Worm (Caenorhabditis elegans) whole organism, L1 larva: ENCODE data around the gene fbxa-128.

ENCODE experiments used
- C34B4.2 ChIP-seq: sonication (generic microtip); optimal IDR thresholded peaks from 2 replicates; lab custom pipeline; 2017; ENCODE audit warnings: mild to moderate bottlenecking, missing genetic modification characterization, missing compliant biosample characterization
- alr-1 ChIP-seq: fragments of 200-800 bp; sonication (Bioruptor generic); optimal IDR thresholded peaks from 2 replicates; lab custom pipeline; 2018; ENCODE audit warnings: borderline replicate concordance, mild to moderate bottlenecking, missing genetic modification characterization, missing compliant biosample characterization
- blmp-1 ChIP-seq: fragments of 150-350 bp; optimal IDR thresholded peaks from 2 replicates; lab custom pipeline; 2014; ENCODE audit warnings: missing biosample characterization, missing genetic modification characterization
- ceh-63 ChIP-seq: fragments of 200-800 bp; sonication (Bioruptor generic); optimal IDR thresholded peaks from 2 replicates; lab custom pipeline; 2018; ENCODE audit warnings: mild to moderate bottlenecking, missing genetic modification characterization, missing compliant biosample characterization
- ceh-8 ChIP-seq: fragments of 200-800 bp; sonication (Bioruptor generic); optimal IDR thresholded peaks from 2 replicates; lab custom pipeline; 2018; ENCODE audit warnings: mild to moderate bottlenecking, missing genetic modification characterization, moderate library complexity, missing compliant biosample characterization
- ceh-82 ChIP-seq, 3 experiments: fragments of 150-350 bp in 1 of 3; sonication (generic microtip) in 2 of 3; optimal IDR thresholded peaks; 2 replicates each; lab custom pipeline; 2014 to 2017; ENCODE audit warnings: missing biosample characterization in 3 of 3, missing genetic modification characterization in 3 of 3
- ceh-90 ChIP-seq: sonication (generic microtip); optimal IDR thresholded peaks from 2 replicates; lab custom pipeline; 2016; ENCODE audit warnings: missing genetic modification characterization, missing compliant biosample characterization
- ces-1 ChIP-seq: fragments of 150-350 bp; optimal IDR thresholded peaks from 2 replicates; lab custom pipeline; 2014; ENCODE audit warnings: missing biosample characterization, missing genetic modification reagents, missing genetic modification characterization
- dsc-1 ChIP-seq: sonication (generic microtip); optimal IDR thresholded peaks from 2 replicates; lab custom pipeline; 2016; ENCODE audit warnings: mild to moderate bottlenecking, missing genetic modification characterization, missing compliant biosample characterization
- efl-1 ChIP-seq, 4 experiments: fragments of 150-350 bp; optimal IDR thresholded peaks in 3 of 4; peaks in 1 of 4; 1 replicate in 1 of 4; 2 replicates in 3 of 4; lab custom pipeline; 2014; ENCODE audit warnings: missing biosample characterization in 2 of 4, missing genetic modification characterization in 2 of 4, missing genetic modification reagents in 2 of 4
- egl-27 ChIP-seq, 2 experiments: fragments of 150-350 bp in 1 of 2; sonication (generic microtip); optimal IDR thresholded peaks; 3 replicates each; lab custom pipeline; 2017 to 2018; ENCODE audit warnings: missing biosample characterization in 2 of 2, missing genetic modification characterization in 2 of 2, missing genetic modification reagents in 2 of 2
- elt-2 ChIP-seq: sonication (generic microtip); optimal IDR thresholded peaks from 2 replicates; lab custom pipeline; 2016; ENCODE audit warnings: missing genetic modification characterization, mild to moderate bottlenecking, inconsistent platforms, missing compliant biosample characterization, missing genetic modification reagents
- hpl-2 ChIP-seq: fragments of 150-350 bp; optimal IDR thresholded peaks from 2 replicates; lab custom pipeline; 2014; ENCODE audit warnings: missing biosample characterization, missing genetic modification reagents, missing genetic modification characterization
- isw-1 ChIP-seq: fragments of 200-800 bp; sonication (Bioruptor generic); IDR thresholded peaks from 2 replicates; pipeline ENCODE4 v1.3.6; 2022; ENCODE audit warnings: missing genetic modification characterization, missing compliant biosample characterization
- lin-39 ChIP-seq: fragments of 150-350 bp; optimal IDR thresholded peaks from 2 replicates; lab custom pipeline; 2014; ENCODE audit warnings: missing biosample characterization, missing genetic modification reagents, missing genetic modification characterization
- nhr-11 ChIP-seq: fragments of 150-350 bp; optimal IDR thresholded peaks from 2 replicates; lab custom pipeline; 2014; ENCODE audit warnings: missing biosample characterization, missing genetic modification characterization
- nhr-12 ChIP-seq: sonication (generic microtip); optimal IDR thresholded peaks from 2 replicates; lab custom pipeline; 2017; ENCODE audit warnings: missing biosample characterization, missing genetic modification characterization
- nhr-237 ChIP-seq: fragments of 150-350 bp; optimal IDR thresholded peaks from 2 replicates; lab custom pipeline; 2014; ENCODE audit warnings: missing biosample characterization, missing genetic modification characterization
- nhr-47 ChIP-seq: sonication (generic microtip); optimal IDR thresholded peaks from 2 replicates; lab custom pipeline; 2016; ENCODE audit warnings: mild to moderate bottlenecking, missing genetic modification characterization, moderate library complexity, missing compliant biosample characterization
- nhr-84 ChIP-seq: sonication (generic microtip); optimal IDR thresholded peaks from 2 replicates; lab custom pipeline; 2017; ENCODE audit warnings: missing biosample characterization, missing genetic modification characterization
- nhr-85 ChIP-seq: sonication (generic microtip); peaks from one replicate; lab custom pipeline; 2016; ENCODE audit warnings: missing genetic modification characterization, inconsistent platforms, missing compliant biosample characterization
- nhr-90 ChIP-seq: sonication (generic microtip); optimal IDR thresholded peaks from 2 replicates; lab custom pipeline; 2016; ENCODE audit warnings: mild to moderate bottlenecking, missing genetic modification characterization, missing compliant biosample characterization; ENCODE audit not compliant: poor library complexity
- pax-3 ChIP-seq: fragments of 200-800 bp; sonication (Bioruptor generic); optimal IDR thresholded peaks from 2 replicates; lab custom pipeline; 2018; ENCODE audit warnings: mild to moderate bottlenecking, missing genetic modification characterization, moderate library complexity, missing compliant biosample characterization
- rnt-1 ChIP-seq: sonication (generic microtip); optimal IDR thresholded peaks from 2 replicates; lab custom pipeline; 2016; ENCODE audit warnings: mild to moderate bottlenecking, missing genetic modification characterization, moderate library complexity, missing compliant biosample characterization
- skn-1 ChIP-seq: fragments of 150-350 bp; optimal IDR thresholded peaks from 2 replicates; lab custom pipeline; 2014; ENCODE audit warnings: missing biosample characterization, missing genetic modification characterization
- snpc-4 ChIP-seq: fragments of 150-350 bp; optimal IDR thresholded peaks from 2 replicates; lab custom pipeline; 2014; ENCODE audit warnings: missing biosample characterization, missing genetic modification characterization
- sup-37 ChIP-seq: fragments of 200-800 bp; sonication (Bioruptor generic); optimal IDR thresholded peaks from 2 replicates; lab custom pipeline; 2018; ENCODE audit warnings: mild to moderate bottlenecking, missing genetic modification characterization, missing compliant biosample characterization
- tbx-2 ChIP-seq: sonication (generic microtip); optimal IDR thresholded peaks from 2 replicates; lab custom pipeline; 2016; ENCODE audit warnings: missing genetic modification characterization, missing compliant biosample characterization
- tlp-1 ChIP-seq: fragments of 150-350 bp; optimal IDR thresholded peaks from 2 replicates; lab custom pipeline; 2014; ENCODE audit warnings: missing biosample characterization, missing genetic modification characterization
- unc-30 ChIP-seq: sonication (generic microtip); optimal IDR thresholded peaks from 2 replicates; lab custom pipeline; 2017; ENCODE audit warnings: missing biosample characterization, missing genetic modification characterization
- unc-86 ChIP-seq: sonication (generic microtip); optimal IDR thresholded peaks from 2 replicates; lab custom pipeline; 2016; ENCODE audit warnings: missing genetic modification characterization, missing compliant biosample characterization
- unc-98 ChIP-seq: fragments of 200-800 bp; sonication (Bioruptor generic); IDR thresholded peaks from 2 replicates; pipeline ENCODE4 v1.3.6; 2022; ENCODE audit warnings: missing genetic modification characterization, missing compliant biosample characterization
- vab-15 ChIP-seq: sonication (generic microtip); optimal IDR thresholded peaks from 2 replicates; lab custom pipeline; 2017; ENCODE audit warnings: missing genotype, mild to moderate bottlenecking, missing genetic modification characterization, missing compliant biosample characterization
- xbp-1 ChIP-seq: sonication (generic microtip); optimal IDR thresholded peaks from 2 replicates; lab custom pipeline; 2016; ENCODE audit warnings: missing genetic modification characterization, missing compliant biosample characterization
- zip-4 ChIP-seq: fragments of 200-800 bp; sonication (Bioruptor generic); optimal IDR thresholded peaks from 2 replicates; lab custom pipeline; 2018; ENCODE audit warnings: mild to moderate bottlenecking, missing genetic modification characterization, moderate library complexity, missing compliant biosample characterization
- ztf-11 ChIP-seq, 2 experiments: sonication (generic microtip); optimal IDR thresholded peaks; 2 replicates each; lab custom pipeline; 2016 to 2017; ENCODE audit warnings: missing genetic modification characterization in 2 of 2, missing biosample characterization in 1 of 2, missing compliant biosample characterization in 1 of 2

The fbxa-128 gene

DNA sequence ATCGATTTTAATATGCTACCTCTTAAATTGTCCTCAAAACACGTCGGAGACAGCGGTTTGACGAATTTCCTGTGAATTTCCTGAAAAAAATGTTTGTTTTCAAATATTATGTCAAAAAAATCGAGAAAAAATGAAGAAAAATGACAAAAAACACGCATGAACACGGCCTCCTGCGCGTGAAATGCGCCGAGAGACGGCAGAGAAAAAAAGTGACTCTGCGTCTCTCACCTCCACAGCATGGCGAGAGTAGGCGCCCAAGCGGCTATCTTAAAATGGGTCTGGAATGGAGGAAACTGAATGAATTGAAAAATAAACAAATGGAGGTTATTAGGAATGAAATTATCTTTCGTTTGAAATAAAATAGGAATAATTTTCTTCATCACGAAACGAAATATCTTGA, 28.2 kb downstream of the fbxa-128 start (continued):
- TF ChIP-seq ces-1 (GFP tag; lab: Kevin White, UChicago) = no peak

DNA sequence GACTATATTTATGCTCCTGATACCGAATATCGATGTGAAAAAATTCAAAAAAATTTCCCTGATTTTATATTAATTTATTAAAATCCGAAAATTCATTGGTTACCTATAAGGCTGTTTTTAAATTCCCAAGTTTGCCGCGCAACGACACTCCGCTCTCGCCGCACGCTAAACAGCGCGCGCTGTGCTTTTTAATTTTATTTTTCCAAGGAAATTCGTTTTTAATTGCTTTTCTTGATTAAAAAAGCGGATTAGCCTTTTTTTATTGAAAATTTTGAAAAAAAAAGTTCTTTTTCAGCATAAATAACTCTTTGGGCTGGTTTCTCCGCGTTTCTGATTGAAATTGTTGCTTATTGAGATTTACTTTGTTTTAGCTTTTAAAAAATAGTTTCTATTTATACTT, 31.6 kb downstream of the fbxa-128 start:
- TF ChIP-seq efl-1 (optimal IDR thresholded peaks at IDR 0.05; lab: Kevin White, UChicago) = peak in 1 of 2 experiments; percentile 72
- no peak for TF ChIP-seq efl-1 (GFP tag; optimal IDR thresholded peaks at IDR 0.05 in 1 of 2; lab: Kevin White, UChicago)
- TF ChIP-seq nhr-84 (tag; lab: Kevin White, UChicago) = no peak

DNA sequence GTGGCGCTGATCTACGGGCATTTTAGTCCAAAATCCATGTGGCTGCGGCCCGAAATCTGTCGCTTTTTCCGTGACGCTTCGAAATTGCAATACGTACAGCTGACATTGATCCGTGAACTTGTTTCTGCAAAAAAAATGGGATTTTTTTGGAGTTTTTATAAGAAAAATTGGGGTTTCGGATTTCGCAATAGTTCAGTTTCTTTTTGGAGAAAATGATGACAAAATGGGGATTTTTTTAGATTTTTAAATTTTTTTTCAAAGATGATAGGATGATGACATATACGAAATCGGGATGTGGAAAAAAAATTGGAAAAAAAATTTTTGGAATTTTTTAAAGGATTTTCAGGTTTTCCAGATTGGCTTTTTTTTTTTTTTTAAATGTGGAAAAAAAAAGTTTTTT, 37.7 kb downstream of the fbxa-128 start:
- peak; percentile 66 for TF ChIP-seq skn-1 (tag; lab: Kevin White, UChicago)
- TF ChIP-seq nhr-84 (tag; lab: Kevin White, UChicago) = no peak
- TF ChIP-seq zip-4 (GFP tag; lab: Kevin White, UChicago) = peak; percentile 14
- TF ChIP-seq, all 84 proteins: peak for 2

DNA sequence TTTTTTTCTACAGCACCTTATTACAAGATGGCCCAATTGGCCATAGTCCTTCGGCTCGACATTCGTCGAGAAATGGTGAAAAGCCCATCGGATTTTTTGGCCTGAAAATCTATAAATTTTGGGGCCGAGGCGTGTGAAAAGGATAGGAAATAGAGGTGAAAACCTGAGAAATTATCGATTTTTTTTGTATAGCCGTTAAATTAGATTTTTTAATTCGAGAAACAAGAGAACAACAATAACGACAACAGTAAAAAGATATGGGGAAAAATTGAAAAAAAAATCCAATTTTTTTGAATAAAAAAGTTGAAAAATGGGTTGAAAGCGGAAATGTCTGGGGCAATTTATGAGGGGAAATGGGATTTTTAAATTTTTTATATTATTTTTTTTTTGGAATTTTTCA, 39.0 kb downstream of the fbxa-128 start, which contains the start of gene hmt-1:
TSS of gene hmt-1 (minus strand) at position 101 of the 400 bp plus-strand sequence.
- TF ChIP-seq lin-39 (tag; lab: Kevin White, UChicago) = no peak
- TF ChIP-seq ceh-90 (tag; lab: Kevin White, UChicago) = no peak
- no peak for TF ChIP-seq rnt-1
- TF ChIP-seq vab-15 (tag; lab: Kevin White, UChicago) = no peak
- no peak for TF ChIP-seq nhr-90 (tag; lab: Kevin White, UChicago)
- no peak for TF ChIP-seq isw-1 (GFP tag; lab: Robert Waterston, UW)
- TF ChIP-seq blmp-1 (tag; lab: Kevin White, UChicago) = no peak
- TF ChIP-seq unc-86 (tag; lab: Kevin White, UChicago) = no peak
- no peak for TF ChIP-seq elt-2 (tag; lab: Kevin White, UChicago)
- no peak for TF ChIP-seq tlp-1 (tag; lab: Kevin White, UChicago)
- no peak for TF ChIP-seq ceh-82 (tag; optimal IDR thresholded peaks at IDR 0.05; lab: Kevin White, UChicago)
- no peak for TF ChIP-seq dsc-1 (tag; lab: Kevin White, UChicago)
- TF ChIP-seq skn-1 (tag; lab: Kevin White, UChicago) = no peak
- no peak for TF ChIP-seq snpc-4
- TF ChIP-seq nhr-11 = no peak
- TF ChIP-seq hpl-2 = no peak
- TF ChIP-seq ceh-8 (GFP tag; lab: Kevin White, UChicago) = no peak
- TF ChIP-seq C34B4.2 (tag; lab: Kevin White, UChicago) = no peak
- TF ChIP-seq, all 84 proteins: peak for 0

DNA sequence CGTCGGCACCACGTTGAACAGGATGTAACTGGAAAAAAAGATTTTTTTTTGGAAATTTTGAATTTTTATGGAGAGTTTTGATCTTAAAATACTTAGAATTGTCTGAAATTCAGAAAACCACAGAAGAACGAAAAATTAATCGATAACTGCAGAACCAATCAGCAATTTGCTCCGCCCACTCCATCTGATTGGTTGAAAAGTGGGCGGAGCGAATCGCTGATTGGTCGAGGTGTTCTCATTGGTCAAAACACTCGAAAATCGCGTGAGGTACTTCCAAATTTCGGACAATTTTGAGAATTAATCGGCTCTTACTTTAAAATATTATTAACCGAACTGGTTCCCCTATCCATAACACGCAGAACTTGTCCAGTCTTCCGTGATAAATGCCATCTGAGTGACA, 43.2 kb downstream of the fbxa-128 start:
- TF ChIP-seq ceh-63 (GFP tag; lab: Kevin White, UChicago) (no peak), efl-1 (optimal IDR thresholded peaks at IDR 0.05; lab: Kevin White, UChicago) (no peak), efl-1 (GFP tag; optimal IDR thresholded peaks at IDR 0.05 in 1 of 2; lab: Kevin White, UChicago) (peak in 1 of 2 experiments; percentile 2)
- TF ChIP-seq, all 84 proteins: peak for 1

DNA sequence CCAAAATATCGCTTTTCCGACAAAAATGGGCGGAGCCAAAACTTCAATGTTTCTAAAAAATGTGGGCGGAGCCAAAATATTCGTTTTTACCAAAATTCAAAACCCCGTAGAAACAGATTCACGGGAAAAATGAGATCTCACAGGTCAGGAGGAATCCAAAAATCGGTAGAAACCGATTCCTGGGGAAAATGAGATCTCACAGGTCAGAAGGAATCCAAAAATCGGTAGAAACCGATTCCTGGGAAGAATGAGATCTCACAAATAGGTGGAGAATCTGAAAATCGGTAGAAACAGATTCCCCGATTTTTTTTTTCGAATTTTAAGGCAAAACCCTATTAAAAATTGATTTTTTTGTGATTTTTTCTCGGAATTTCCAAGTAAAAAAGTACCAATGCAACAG, 45.4 kb downstream of the fbxa-128 start:
- peak; percentile 51 for TF ChIP-seq nhr-85
- TF ChIP-seq tbx-2 (tag; lab: Kevin White, UChicago) = peak; percentile 30
- TF ChIP-seq xbp-1 (tag; lab: Kevin White, UChicago) = peak; percentile 15
- TF ChIP-seq alr-1 (tag; lab: Kevin White, UChicago) = no peak
- TF ChIP-seq unc-98 = peak; percentile 75
- TF ChIP-seq rnt-1 = peak; percentile 63
- TF ChIP-seq ztf-11 (tag; optimal IDR thresholded peaks at IDR 0.05; lab: Kevin White, UChicago) = peak in 1 of 2 experiments; percentile 73
- no peak for TF ChIP-seq nhr-12
- TF ChIP-seq unc-30 (tag; lab: Kevin White, UChicago) = no peak
- no peak for TF ChIP-seq sup-37 (GFP tag; lab: Kevin White, UChicago)
- peak; percentile 60 for TF ChIP-seq pax-3 (tag; lab: Kevin White, UChicago)
- TF ChIP-seq nhr-47 (tag; lab: Kevin White, UChicago) = peak; percentile 18
- peak; percentile 43 for TF ChIP-seq efl-1 (optimal IDR thresholded peaks at IDR 0.05; lab: Kevin White, UChicago)
- peak in 1 of 2 experiments; percentile 92 for TF ChIP-seq efl-1 (GFP tag; optimal IDR thresholded peaks at IDR 0.05 in 1 of 2; lab: Kevin White, UChicago)
- no peak for TF ChIP-seq egl-27 (tag; optimal IDR thresholded peaks at IDR 0.05; lab: Kevin White, UChicago)
- TF ChIP-seq dsc-1 (tag; lab: Kevin White, UChicago) = peak; percentile 8
- no peak for TF ChIP-seq nhr-237 (tag; lab: Kevin White, UChicago)
- peak; percentile 53 for TF ChIP-seq nhr-90 (tag; lab: Kevin White, UChicago)
